Worm (Caenorhabditis elegans) whole organism, L4 larva: ENCODE data around the gene gop-3.

ENCODE experiments used
- Y105C5A.15 ChIP-seq: fragments of 200-800 bp; sonication (Bioruptor generic); IDR thresholded peaks from 2 replicates; pipeline ENCODE4 v1.3.6; 2022; ENCODE audit warnings: missing genetic modification characterization, missing compliant biosample characterization
- ZK546.5 ChIP-seq, 2 experiments: sonication (generic microtip); optimal IDR thresholded peaks; 2 replicates each; lab custom pipeline; 2017; ENCODE audit warnings: missing biosample characterization in 2 of 2, missing genetic modification characterization in 2 of 2
- ama-1 ChIP-seq: fragments of 150-350 bp; optimal IDR thresholded peaks from 2 replicates; lab custom pipeline; 2014; ENCODE audit warnings: inconsistent platforms, mixed read lengths
- ceh-32 ChIP-seq: sonication (generic microtip); optimal IDR thresholded peaks from 2 replicates; lab custom pipeline; 2016; ENCODE audit warnings: mild to moderate bottlenecking, missing genetic modification characterization, missing compliant biosample characterization; ENCODE audit not compliant: poor library complexity
- ceh-82 ChIP-seq: sonication (generic microtip); optimal IDR thresholded peaks from 2 replicates; lab custom pipeline; 2017; ENCODE audit warnings: missing biosample characterization, missing genetic modification characterization
- dve-1 ChIP-seq: sonication (generic microtip); optimal IDR thresholded peaks from 2 replicates; lab custom pipeline; 2017; ENCODE audit warnings: antibody characterized with exemption, mild to moderate bottlenecking, missing genetic modification characterization, missing compliant biosample characterization; ENCODE audit not compliant: insufficient read depth
- fkh-10 ChIP-seq: fragments of 150-350 bp; optimal IDR thresholded peaks from 2 replicates; lab custom pipeline; 2014; ENCODE audit warnings: missing biosample characterization, missing genetic modification reagents, missing genetic modification characterization
- mdl-1 ChIP-seq, 2 experiments: fragments of 150-350 bp in 1 of 2; sonication (generic microtip) in 1 of 2; optimal IDR thresholded peaks; 2 replicates each; lab custom pipeline; 2014 to 2017; ENCODE audit warnings: missing biosample characterization in 2 of 2, missing genetic modification characterization in 2 of 2
- mep-1 ChIP-seq: fragments of 150-350 bp; sonication (generic microtip); optimal IDR thresholded peaks from 3 replicates; lab custom pipeline; 2014; ENCODE audit warnings: missing biosample characterization, missing genetic modification characterization
- nhr-48 ChIP-seq: sonication (generic microtip); optimal IDR thresholded peaks from 2 replicates; lab custom pipeline; 2016; ENCODE audit warnings: mild to moderate bottlenecking, missing genetic modification characterization, missing compliant biosample characterization
- sdz-12 ChIP-seq: fragments of 200-800 bp; sonication (Bioruptor generic); optimal IDR thresholded peaks from 2 replicates; lab custom pipeline; 2018; ENCODE audit warnings: mild to moderate bottlenecking, missing genetic modification characterization, missing compliant biosample characterization
- snpc-4 ChIP-seq: fragments of 150-350 bp; optimal IDR thresholded peaks from 2 replicates; lab custom pipeline; 2014; ENCODE audit warnings: missing biosample characterization, missing genetic modification characterization
- zag-1 ChIP-seq: fragments of 150-350 bp; optimal IDR thresholded peaks from 2 replicates; lab custom pipeline; 2014; ENCODE audit warnings: missing biosample characterization, missing genetic modification characterization
- zip-11 ChIP-seq: fragments of 200-800 bp; sonication (Bioruptor generic); IDR thresholded peaks from 2 replicates; pipeline ENCODE4 v1.3.6; 2022; ENCODE audit warnings: missing genetic modification characterization, missing compliant biosample characterization

DNA sequence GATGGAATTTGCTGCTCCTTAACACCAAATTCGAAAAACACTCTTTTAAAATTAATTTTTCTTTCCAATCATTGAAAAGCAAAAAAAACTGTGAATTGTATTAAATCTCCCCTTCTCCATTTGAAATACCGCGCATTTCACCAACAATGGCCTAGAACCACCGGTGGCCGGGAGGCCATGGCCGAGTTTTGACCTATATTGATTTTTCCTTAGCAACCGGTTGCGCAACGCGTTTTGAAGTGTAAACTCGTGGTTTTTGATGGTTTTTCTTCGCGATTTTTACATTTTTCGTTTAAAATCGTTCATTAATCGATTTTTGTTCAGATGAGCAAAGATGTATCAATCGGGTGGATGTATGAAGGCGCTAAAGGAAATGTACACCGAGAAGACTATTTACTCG is 47.8 kb downstream of the gop-3 start, which contains the start of gene mog-3:
- no peak for TF ChIP-seq mdl-1 (tag; optimal IDR thresholded peaks at IDR 0.05; lab: Kevin White, UChicago)
- peak; percentile 41 for TF ChIP-seq mep-1
- TF ChIP-seq Y105C5A.15 (GFP tag; lab: Robert Waterston, UW): no peak
- TF ChIP-seq snpc-4 (tag; lab: Kevin White, UChicago): no peak
- peak; percentile 42 for TF ChIP-seq dve-1
- TF ChIP-seq ama-1 (lab: Kevin White, UChicago): peak; percentile 65
- TF ChIP-seq nhr-48 (tag; lab: Kevin White, UChicago): no peak
- no peak for TF ChIP-seq ceh-32 (tag; lab: Kevin White, UChicago)
- TF ChIP-seq zag-1 (tag; lab: Kevin White, UChicago): no peak
- TF ChIP-seq fkh-10: peak; percentile 22
- no peak for TF ChIP-seq ceh-82 (tag; lab: Kevin White, UChicago)
- no peak for TF ChIP-seq zip-11 (GFP tag; lab: Robert Waterston, UW)
- no peak for TF ChIP-seq ZK546.5 (tag; optimal IDR thresholded peaks at IDR 0.05; lab: Kevin White, UChicago)
- no peak for TF ChIP-seq sdz-12
